Worm (Caenorhabditis elegans) whole organism, L2 larva: ENCODE measurements around the gene cdc-50.B.

ENCODE experiments used
- alr-1 ChIP-seq: fragments of 150-350 bp; optimal IDR thresholded peaks from 2 replicates; lab custom pipeline; 2014; ENCODE audit warnings: missing biosample characterization, missing genetic modification characterization
- nhr-237 ChIP-seq: fragments of 150-350 bp; optimal IDR thresholded peaks from 2 replicates; lab custom pipeline; 2014; ENCODE audit warnings: missing biosample characterization, missing genetic modification characterization
- unc-39 ChIP-seq: fragments of 150-350 bp; optimal IDR thresholded peaks from 2 replicates; lab custom pipeline; 2014; ENCODE audit warnings: missing biosample characterization, missing genetic modification characterization
- ztf-11 ChIP-seq: sonication (generic microtip); optimal IDR thresholded peaks from 2 replicates; lab custom pipeline; 2017; ENCODE audit warnings: missing biosample characterization, missing genetic modification characterization

ce11 chrIV:8757729-8758128, 6.9 kb upstream of the cdc-50.B start:
- TF ChIP-seq alr-1 (no peak), ztf-11 (tag; lab: Kevin White, UChicago) (no peak), nhr-237 (tag; lab: Kevin White, UChicago) (no peak), unc-39 (tag; lab: Kevin White, UChicago) (no peak)
